Fruit fly (Drosophila melanogaster) whole organism: Measurements from ENCODE around the gene CG42571.

ENCODE experiments used
- Dll ChIP-seq: fragments of >200 bp; optimal IDR thresholded peaks from 2 replicates; lab custom pipeline; 2017
- EcR ChIP-seq, 2 experiments: fragments of >200 bp; optimal IDR thresholded peaks; 2 replicates each; lab custom pipeline; 2017; ENCODE audit warnings: missing biosample characterization in 2 of 2, missing genetic modification characterization in 2 of 2, missing genetic modification reagents in 2 of 2
- pan ChIP-seq: fragments of >200 bp; optimal IDR thresholded peaks from 2 replicates; lab custom pipeline; 2017
- psq ChIP-seq: fragments of >200 bp; optimal IDR thresholded peaks from 2 replicates; lab custom pipeline; 2017
- usp ChIP-seq: fragments of >200 bp; optimal IDR thresholded peaks from 2 replicates; lab custom pipeline; 2017; ENCODE audit warnings: missing biosample characterization, missing genetic modification characterization, mixed read lengths

- TF ChIP-seq psq (lab: Kevin White, UChicago) (no peak), pan (lab: Kevin White, UChicago) (no peak), EcR (GFP tag; optimal IDR thresholded peaks at IDR 0.05; lab: Kevin White, UChicago) (no peak), Dll (lab: Kevin White, UChicago) (no peak), usp (GFP tag; lab: Kevin White, UChicago) (no peak)
Measured at dm6 chr3L:15720905-15721304, 4.7 kb downstream of the CG42571 start.
